Fruit fly (Drosophila melanogaster) whole organism, embryonic: ENCODE data around the gene rempA.

Experiments used
- Adf1 ChIP-seq: fragments of 200-800 bp; sonication (Bioruptor generic); IDR thresholded peaks from 2 replicates; pipeline ENCODE4 v1.3.6; 2022; ENCODE audit warnings: missing biosample characterization, missing genetic modification characterization
- Asciz ChIP-seq: fragments of 200-800 bp; sonication (Bioruptor generic); optimal IDR thresholded peaks from 2 replicates; lab custom pipeline; 2017; ENCODE audit warnings: missing biosample characterization, mild to moderate bottlenecking, missing genetic modification characterization, missing genetic modification reagents
- B-H2 ChIP-seq: fragments of 200-800 bp; sonication (Bioruptor generic); optimal IDR thresholded peaks from 2 replicates; lab custom pipeline; 2018; ENCODE audit warnings: missing biosample characterization, mild to moderate bottlenecking, missing genetic modification characterization
- CG10209 ChIP-seq: fragments of 200-800 bp; sonication (Bioruptor generic); optimal IDR thresholded peaks from 3 replicates; lab custom pipeline; 2017; ENCODE audit warnings: missing biosample characterization, mild to moderate bottlenecking, missing genetic modification characterization, missing genetic modification reagents
- CG11247 ChIP-seq: fragments of 200-800 bp; sonication (Bioruptor generic); IDR thresholded peaks from 2 replicates; pipeline ENCODE4 v1.3.6; 2022; ENCODE audit warnings: missing biosample characterization, missing genetic modification characterization
- CG1233 ChIP-seq: fragments of 200-800 bp; sonication (Bioruptor generic); optimal IDR thresholded peaks from 4 replicates; lab custom pipeline; 2018; ENCODE audit warnings: missing biosample characterization, mild to moderate bottlenecking, missing genetic modification characterization
- CG12942 ChIP-seq: fragments of 200-800 bp; sonication (Bioruptor generic); optimal IDR thresholded peaks from 3 replicates; lab custom pipeline; 2016; ENCODE audit warnings: missing biosample characterization, missing genetic modification characterization
- CG13624 ChIP-seq: fragments of 200-800 bp; sonication (Bioruptor generic); optimal IDR thresholded peaks from 2 replicates; lab custom pipeline; 2016; ENCODE audit warnings: missing biosample characterization, missing genetic modification characterization
- CG15514 ChIP-seq: fragments of 200-800 bp; sonication (Bioruptor generic); optimal IDR thresholded peaks from 3 replicates; lab custom pipeline; 2017; ENCODE audit warnings: missing biosample characterization, missing genetic modification characterization, mild to moderate bottlenecking, moderate library complexity, missing genetic modification reagents
- CG1602 ChIP-seq: fragments of 200-800 bp; sonication (Bioruptor generic); optimal IDR thresholded peaks from 3 replicates; lab custom pipeline; 2016; ENCODE audit warnings: missing biosample characterization, missing genetic modification characterization
- CG18619 ChIP-seq: fragments of 200-800 bp; sonication (Bioruptor generic); optimal IDR thresholded peaks from 3 replicates; lab custom pipeline; 2017; ENCODE audit warnings: missing biosample characterization, mild to moderate bottlenecking, missing genetic modification characterization
- CG34376 ChIP-seq: fragments of 200-800 bp; sonication (Bioruptor generic); optimal IDR thresholded peaks from 2 replicates; lab custom pipeline; 2018; ENCODE audit warnings: missing biosample characterization, mild to moderate bottlenecking, missing genetic modification characterization
- CG4707 ChIP-seq: fragments of 200-800 bp; sonication (Bioruptor generic); optimal IDR thresholded peaks from 2 replicates; lab custom pipeline; 2018; ENCODE audit warnings: missing biosample characterization, mild to moderate bottlenecking, missing genetic modification characterization, moderate library complexity
- CG5953 ChIP-seq: fragments of 200-800 bp; sonication (Bioruptor generic); IDR thresholded peaks from 2 replicates; pipeline ENCODE4 v1.3.6; 2022; ENCODE audit warnings: missing biosample characterization, missing genetic modification characterization
- CG7372 ChIP-seq: fragments of 200-800 bp; sonication (Bioruptor generic); IDR thresholded peaks from 2 replicates; pipeline ENCODE4 v1.3.6; 2022; ENCODE audit warnings: missing biosample characterization, missing genetic modification characterization
- CG8281 ChIP-seq: fragments of 200-800 bp; sonication (Bioruptor generic); optimal IDR thresholded peaks from 2 replicates; lab custom pipeline; 2018; ENCODE audit warnings: missing biosample characterization, mild to moderate bottlenecking, missing genetic modification characterization, moderate library complexity
- CG8765 ChIP-seq: fragments of 200-800 bp; sonication (Bioruptor generic); IDR thresholded peaks from 2 replicates; pipeline ENCODE4 v1.3.6; 2022; ENCODE audit warnings: missing biosample characterization, missing genetic modification characterization
- Chrac-16 ChIP-seq: fragments of 200-800 bp; sonication (Bioruptor generic); optimal IDR thresholded peaks from 3 replicates; lab custom pipeline; 2016; ENCODE audit warnings: missing biosample characterization, missing genetic modification characterization
- Doc2 ChIP-seq: fragments of 200-800 bp; sonication (Bioruptor generic); IDR thresholded peaks from 2 replicates; pipeline ENCODE4 v1.3.6; 2022; ENCODE audit warnings: missing biosample characterization, missing genetic modification characterization
- HmgZ ChIP-seq: fragments of 200-800 bp; sonication (Bioruptor generic); optimal IDR thresholded peaks from 2 replicates; lab custom pipeline; 2018; ENCODE audit warnings: missing biosample characterization, mild to moderate bottlenecking, missing genetic modification characterization
- MTF-1 ChIP-seq: fragments of 200-800 bp; sonication (Bioruptor generic); optimal IDR thresholded peaks from 2 replicates; lab custom pipeline; 2018; ENCODE audit warnings: missing biosample characterization, mild to moderate bottlenecking, missing genetic modification characterization, borderline replicate concordance
- Mad ChIP-seq: fragments of 200-800 bp; sonication (Bioruptor generic); optimal IDR thresholded peaks from 2 replicates; lab custom pipeline; 2016; ENCODE audit warnings: missing biosample characterization, missing genetic modification characterization
- Poxn ChIP-seq: fragments of 200-800 bp; sonication (Bioruptor generic); IDR thresholded peaks from 2 replicates; pipeline ENCODE4 v1.3.6; 2022; ENCODE audit warnings: missing biosample characterization, missing genetic modification characterization
- Side ChIP-seq: fragments of 200-800 bp; sonication (Bioruptor generic); optimal IDR thresholded peaks from 2 replicates; lab custom pipeline; 2016; ENCODE audit warnings: missing biosample characterization, missing genetic modification characterization
- br ChIP-seq: fragments of >200 bp; optimal IDR thresholded peaks from 2 replicates; lab custom pipeline; 2017
- bsh ChIP-seq, 2 experiments: fragments of 200-800 bp; sonication (Bioruptor generic); optimal IDR thresholded peaks; 2 replicates each; lab custom pipeline; 2017 to 2018; ENCODE audit warnings: mild to moderate bottlenecking in 2 of 2, missing biosample characterization in 2 of 2, missing genetic modification characterization in 2 of 2, moderate library complexity in 1 of 2
- btn ChIP-seq: fragments of 200-800 bp; sonication (Bioruptor generic); optimal IDR thresholded peaks from 2 replicates; lab custom pipeline; 2016; ENCODE audit warnings: missing biosample characterization, missing genetic modification characterization
- caup ChIP-seq: fragments of 200-800 bp; sonication (Bioruptor generic); optimal IDR thresholded peaks from 3 replicates; lab custom pipeline; 2017; ENCODE audit warnings: missing biosample characterization, mild to moderate bottlenecking, missing genetic modification characterization, moderate library complexity; ENCODE audit not compliant: severe bottlenecking
- chif ChIP-seq, 2 experiments: fragments of 200-800 bp; sonication (Bioruptor generic); optimal IDR thresholded peaks; 3 replicates each; lab custom pipeline; 2016; ENCODE audit warnings: missing biosample characterization in 2 of 2, missing genetic modification characterization in 2 of 2
- ems ChIP-seq: fragments of 200-800 bp; sonication (Bioruptor generic); optimal IDR thresholded peaks from 3 replicates; lab custom pipeline; 2016; ENCODE audit warnings: missing biosample characterization, missing genetic modification characterization
- fd96Cb ChIP-seq: fragments of 200-800 bp; sonication (Bioruptor generic); optimal IDR thresholded peaks from 2 replicates; lab custom pipeline; 2018; ENCODE audit warnings: missing biosample characterization, mild to moderate bottlenecking, missing genetic modification characterization, moderate library complexity
- fru ChIP-seq: fragments of >200 bp; optimal IDR thresholded peaks from 2 replicates; lab custom pipeline; 2017
- fu2 ChIP-seq: fragments of 200-800 bp; sonication (Bioruptor generic); optimal IDR thresholded peaks from 2 replicates; lab custom pipeline; 2016; ENCODE audit warnings: missing biosample characterization, missing genetic modification characterization
- gcm ChIP-seq: fragments of 200-800 bp; sonication (Bioruptor generic); optimal IDR thresholded peaks from 2 replicates; lab custom pipeline; 2019; ENCODE audit warnings: missing biosample characterization, mild to moderate bottlenecking, missing genetic modification characterization, moderate library complexity
- gfzf ChIP-seq: fragments of 200-800 bp; sonication (Bioruptor generic); optimal IDR thresholded peaks from 2 replicates; lab custom pipeline; 2016; ENCODE audit warnings: missing biosample characterization, mild to moderate bottlenecking, missing genetic modification characterization, moderate library complexity
- grau ChIP-seq: fragments of 200-800 bp; optimal IDR thresholded peaks from 3 replicates; lab custom pipeline; 2019; ENCODE audit warnings: missing biosample characterization, mild to moderate bottlenecking, missing genetic modification characterization, moderate library complexity
- hth ChIP-seq: fragments of >200 bp; optimal IDR thresholded peaks from 2 replicates; lab custom pipeline; 2017; ENCODE audit warnings: inconsistent platforms
- mld ChIP-seq: fragments of 200-800 bp; sonication (Bioruptor generic); IDR thresholded peaks from 3 replicates; pipeline ENCODE4 v1.3.6; 2022; ENCODE audit warnings: missing biosample characterization, missing genetic modification characterization; ENCODE audit not compliant: partially characterized antibody
- nerfin-1 ChIP-seq: fragments of 200-800 bp; sonication (Bioruptor generic); optimal IDR thresholded peaks from 3 replicates; lab custom pipeline; 2019; ENCODE audit warnings: missing biosample characterization, mild to moderate bottlenecking, missing genetic modification characterization, moderate library complexity
- pfk ChIP-seq: fragments of 200-800 bp; sonication (Bioruptor generic); optimal IDR thresholded peaks from 2 replicates; lab custom pipeline; 2018; ENCODE audit warnings: missing biosample characterization, mild to moderate bottlenecking, missing genetic modification characterization, moderate library complexity
- ro ChIP-seq: fragments of 200-800 bp; sonication (Bioruptor generic); IDR thresholded peaks from 2 replicates; pipeline ENCODE4 v1.3.6; 2022; ENCODE audit warnings: missing biosample characterization, missing genetic modification characterization
- sens ChIP-seq: fragments of 200-800 bp; sonication (Bioruptor generic); peaks from one replicate; lab custom pipeline; 2016; ENCODE audit warnings: missing biosample characterization, missing genetic modification characterization
- sob ChIP-seq: fragments of 200-800 bp; sonication (Bioruptor generic); IDR thresholded peaks from 2 replicates; pipeline ENCODE4 v1.3.6; 2022; ENCODE audit warnings: missing biosample characterization, missing genetic modification characterization
- sr ChIP-seq: fragments of 200-800 bp; sonication (Bioruptor generic); IDR thresholded peaks from 3 replicates; pipeline ENCODE4 v1.3.6; 2022; ENCODE audit warnings: missing biosample characterization, missing genetic modification characterization
- ssp ChIP-seq: fragments of 200-800 bp; sonication (Bioruptor generic); IDR thresholded peaks from 2 replicates; pipeline ENCODE4 v1.3.6; 2022; ENCODE audit warnings: missing biosample characterization, missing genetic modification characterization
- trh ChIP-seq: fragments of 200-800 bp; sonication (Bioruptor generic); optimal IDR thresholded peaks from 2 replicates; lab custom pipeline; 2016; ENCODE audit warnings: missing biosample characterization, missing genetic modification characterization
- ttk ChIP-seq: fragments of 200-800 bp; sonication (Bioruptor generic); IDR thresholded peaks from 2 replicates; pipeline ENCODE4 v2.1.2; 2022; ENCODE audit warnings: missing biosample characterization, missing genetic modification characterization
- unpg ChIP-seq: fragments of 200-800 bp; sonication (Bioruptor generic); optimal IDR thresholded peaks from 3 replicates; lab custom pipeline; 2018; ENCODE audit warnings: missing biosample characterization, mild to moderate bottlenecking, missing genetic modification characterization, moderate library complexity
- usp ChIP-seq: fragments of >200 bp; optimal IDR thresholded peaks from 2 replicates; lab custom pipeline; 2017; ENCODE audit warnings: missing biosample characterization, missing genetic modification characterization
- zen2 ChIP-seq: fragments of 200-800 bp; sonication (Bioruptor generic); IDR thresholded peaks from 3 replicates; pipeline ENCODE4 v1.3.6; 2022; ENCODE audit warnings: missing biosample characterization, missing genetic modification characterization; ENCODE audit not compliant: partially characterized antibody

Gene rempA

dm6 chr2L:521940-522632 is 38.0 kb downstream of the rempA start (continued):
- TF ChIP-seq bsh (GFP tag; optimal IDR thresholded peaks at IDR 0.05; lab: Kevin White, UChicago), result peak in 1 of 2 experiments; percentile 86
- peak; percentile 27; the same call in 1 of the 2 replicates for TF ChIP-seq ro (GFP tag; lab: Robert Waterston, UW)
- TF ChIP-seq caup (GFP tag; lab: Kevin White, UChicago), result peak; percentile 0
- peak; percentile 87 for TF ChIP-seq ttk (GFP tag; lab: Robert Waterston, UW)
- peak; percentile 69 for TF ChIP-seq CG1233
- TF ChIP-seq sob (GFP tag; lab: Robert Waterston, UW), result peak; percentile 68
- TF ChIP-seq sr (GFP tag; lab: Robert Waterston, UW), result peak; percentile 71; the same call in 1 of the 3 replicates
- TF ChIP-seq Side (GFP tag; lab: Kevin White, UChicago), result peak; percentile 8
- TF ChIP-seq Poxn, result no peak
- TF ChIP-seq chif (GFP tag; optimal IDR thresholded peaks at IDR 0.05; lab: Kevin White, UChicago), result peak; percentile 57 to 82
- TF ChIP-seq CG10209 (GFP tag; lab: Kevin White, UChicago), result peak; percentile 75
- TF ChIP-seq CG7372 (GFP tag; lab: Robert Waterston, UW), result peak; percentile 55; the same call in 1 of the 2 replicates
- peak; percentile 36 for TF ChIP-seq CG18619
- peak; percentile 72 for TF ChIP-seq ssp (GFP tag; lab: Robert Waterston, UW)
- TF ChIP-seq CG12942 (GFP tag; lab: Kevin White, UChicago), result peak; percentile 60
- peak; percentile 86 for TF ChIP-seq CG8765 (GFP tag; lab: Robert Waterston, UW)
- TF ChIP-seq nerfin-1 (tag; lab: Kevin White, UChicago), result peak; percentile 65
- no peak for TF ChIP-seq B-H2 (GFP tag; lab: Kevin White, UChicago)
- TF ChIP-seq Chrac-16 (GFP tag; lab: Kevin White, UChicago), result peak; percentile 79
- peak; percentile 78 for TF ChIP-seq unpg (GFP tag; lab: Kevin White, UChicago)
- no peak for TF ChIP-seq CG34376 (GFP tag; lab: Kevin White, UChicago)
- TF ChIP-seq hth, result no peak
- peak; percentile 90 for TF ChIP-seq fd96Cb (tag; lab: Kevin White, UChicago)
- TF ChIP-seq HmgZ (tag; lab: Kevin White, UChicago), result no peak
- TF ChIP-seq trh (GFP tag; lab: Kevin White, UChicago), result peak; percentile 69
- TF ChIP-seq Asciz (GFP tag; lab: Kevin White, UChicago), result peak; percentile 53
- TF ChIP-seq mld, result no peak
- peak; percentile 68 for TF ChIP-seq MTF-1 (GFP tag; lab: Kevin White, UChicago)
- TF ChIP-seq Mad, result peak; percentile 18
- peak; percentile 34; the same call in 1 of the 2 replicates for TF ChIP-seq CG11247 (GFP tag; lab: Robert Waterston, UW)
- TF ChIP-seq fru (lab: Kevin White, UChicago), result no peak
- peak; percentile 39 for TF ChIP-seq ems
- TF ChIP-seq sens (GFP tag; lab: Kevin White, UChicago), result peak; percentile 96
- no peak for TF ChIP-seq usp (GFP tag; lab: Kevin White, UChicago)
- no peak for TF ChIP-seq CG13624 (GFP tag; lab: Kevin White, UChicago)
- no peak for TF ChIP-seq zen2 (GFP tag; lab: Robert Waterston, UW)
- TF ChIP-seq gfzf (GFP tag; lab: Kevin White, UChicago), result no peak
- peak; percentile 67 for TF ChIP-seq gcm (GFP tag; lab: Kevin White, UChicago)
- peak; percentile 77 for TF ChIP-seq CG5953 (GFP tag; lab: Robert Waterston, UW)
- TF ChIP-seq CG8281, result peak; percentile 27
- TF ChIP-seq Doc2 (GFP tag; lab: Robert Waterston, UW), result no peak
- no peak for TF ChIP-seq btn
- no peak for TF ChIP-seq fu2 (GFP tag; lab: Kevin White, UChicago)
- peak; percentile 29 for TF ChIP-seq CG4707 (GFP tag; lab: Kevin White, UChicago)
- TF ChIP-seq br (lab: Kevin White, UChicago), result no peak
- TF ChIP-seq grau (tag; lab: Kevin White, UChicago), result peak; percentile 68
- TF ChIP-seq CG1602 (GFP tag; lab: Kevin White, UChicago), result peak; percentile 81
- no peak for TF ChIP-seq pfk (GFP tag; lab: Kevin White, UChicago)
- TF ChIP-seq Adf1 (GFP tag; lab: Robert Waterston, UW), result no peak
- TF ChIP-seq CG15514, result peak; percentile 35
